Fruit fly (Drosophila melanogaster) whole organism, embryonic: ENCODE measurements around the gene CG33796.

Experiments used
- ATbp ChIP-seq: fragments of 200-800 bp; sonication (Bioruptor generic); optimal IDR thresholded peaks from 2 replicates; lab custom pipeline; 2017; ENCODE audit warnings: missing biosample characterization, mild to moderate bottlenecking, missing genetic modification characterization, missing genetic modification reagents
- CG10209 ChIP-seq: fragments of 200-800 bp; sonication (Bioruptor generic); optimal IDR thresholded peaks from 3 replicates; lab custom pipeline; 2017; ENCODE audit warnings: missing biosample characterization, mild to moderate bottlenecking, missing genetic modification characterization, missing genetic modification reagents
- CG10543 ChIP-seq: fragments of 200-800 bp; sonication (Bioruptor generic); optimal IDR thresholded peaks from 3 replicates; lab custom pipeline; 2017; ENCODE audit warnings: missing biosample characterization, mild to moderate bottlenecking, missing genetic modification characterization, moderate library complexity
- CG12155 ChIP-seq: fragments of 200-800 bp; sonication (Bioruptor generic); optimal IDR thresholded peaks from 3 replicates; lab custom pipeline; 2016; ENCODE audit warnings: missing biosample characterization, missing genetic modification characterization
- CG12769 ChIP-seq: fragments of 200-800 bp; sonication (Bioruptor generic); optimal IDR thresholded peaks from 2 replicates; lab custom pipeline; 2019; ENCODE audit warnings: missing biosample characterization, mild to moderate bottlenecking, missing genetic modification characterization, moderate library complexity
- CG13624 ChIP-seq: fragments of 200-800 bp; sonication (Bioruptor generic); optimal IDR thresholded peaks from 2 replicates; lab custom pipeline; 2016; ENCODE audit warnings: missing biosample characterization, missing genetic modification characterization
- CG15073 ChIP-seq: fragments of 200-800 bp; sonication (Bioruptor generic); optimal IDR thresholded peaks from 2 replicates; lab custom pipeline; 2016; ENCODE audit warnings: missing biosample characterization, missing genetic modification characterization
- CG1602 ChIP-seq: fragments of 200-800 bp; sonication (Bioruptor generic); optimal IDR thresholded peaks from 3 replicates; lab custom pipeline; 2016; ENCODE audit warnings: missing biosample characterization, missing genetic modification characterization
- CG17568 ChIP-seq: fragments of 200-800 bp; sonication (Bioruptor generic); optimal IDR thresholded peaks from 2 replicates; lab custom pipeline; 2018; ENCODE audit warnings: missing biosample characterization, mild to moderate bottlenecking, missing genetic modification characterization, moderate library complexity
- CG2120 ChIP-seq: fragments of 200-800 bp; sonication (Bioruptor generic); optimal IDR thresholded peaks from 3 replicates; lab custom pipeline; 2016; ENCODE audit warnings: missing biosample characterization, missing genetic modification characterization
- CG2129 ChIP-seq: fragments of 200-800 bp; sonication (Bioruptor generic); IDR thresholded peaks from 2 replicates; pipeline ENCODE4 v1.3.6; 2022; ENCODE audit warnings: missing biosample characterization, missing genetic modification characterization; ENCODE audit not compliant: partially characterized antibody
- CG3281 ChIP-seq: fragments of 200-800 bp; sonication (Bioruptor generic); optimal IDR thresholded peaks from 3 replicates; lab custom pipeline; 2017; ENCODE audit warnings: missing biosample characterization, mild to moderate bottlenecking, missing genetic modification characterization
- CG33557 ChIP-seq: fragments of 200-800 bp; sonication (Bioruptor generic); optimal IDR thresholded peaks from 2 replicates; lab custom pipeline; 2019; ENCODE audit warnings: missing biosample characterization, mild to moderate bottlenecking, missing genetic modification characterization, moderate library complexity
- CG34224 ChIP-seq: fragments of 200-800 bp; sonication (Bioruptor generic); IDR thresholded peaks from 3 replicates; pipeline ENCODE4 v1.3.6; 2022; ENCODE audit warnings: missing biosample characterization, missing genetic modification characterization; ENCODE audit not compliant: partially characterized antibody
- CG3726 ChIP-seq: fragments of 200-800 bp; sonication (Bioruptor generic); IDR thresholded peaks from 3 replicates; pipeline ENCODE4, ENCODE4 v1.3.6; 2022; ENCODE audit warnings: missing biosample characterization, missing genetic modification characterization
- CG5245 ChIP-seq: fragments of 200-800 bp; sonication (Bioruptor generic); optimal IDR thresholded peaks from 3 replicates; lab custom pipeline; 2016; ENCODE audit warnings: missing biosample characterization, missing genetic modification characterization
- CG6765 ChIP-seq: fragments of 200-800 bp; sonication (Bioruptor generic); optimal IDR thresholded peaks from 3 replicates; lab custom pipeline; 2017; ENCODE audit warnings: missing biosample characterization, mild to moderate bottlenecking, missing genetic modification characterization
- CG8359 ChIP-seq: fragments of 200-800 bp; sonication (Bioruptor generic); optimal IDR thresholded peaks from 2 replicates; lab custom pipeline; 2017; ENCODE audit warnings: missing biosample characterization, mild to moderate bottlenecking, missing genetic modification characterization, borderline replicate concordance
- D ChIP-seq, 2 experiments: fragments of 200-800 bp in 1 of 2; fragments of >200 bp in 1 of 2; sonication (Bioruptor generic) in 1 of 2; optimal IDR thresholded peaks; 2 replicates in 1 of 2; 3 replicates in 1 of 2; lab custom pipeline; 2017; ENCODE audit warnings: mild to moderate bottlenecking in 1 of 2, missing biosample characterization in 1 of 2, missing genetic modification characterization in 1 of 2, missing genetic modification reagents in 1 of 2
- Dfd ChIP-seq, 2 experiments: fragments of >200 bp; optimal IDR thresholded peaks; 2 replicates each; lab custom pipeline; 2017; ENCODE audit warnings: missing biosample characterization in 2 of 2, missing genetic modification characterization in 2 of 2
- Elba2 ChIP-seq: fragments of 200-800 bp; sonication (Bioruptor generic); optimal IDR thresholded peaks from 3 replicates; lab custom pipeline; 2016; ENCODE audit warnings: missing biosample characterization, missing genetic modification characterization
- Ets65A ChIP-seq: fragments of 200-800 bp; sonication (Bioruptor generic); peaks from one replicate; lab custom pipeline; 2016; ENCODE audit warnings: missing biosample characterization, missing genetic modification characterization
- HLHmδ ChIP-seq: fragments of 200-800 bp; sonication (Bioruptor generic); optimal IDR thresholded peaks from 2 replicates; lab custom pipeline; 2018; ENCODE audit warnings: missing biosample characterization, mild to moderate bottlenecking, missing genetic modification characterization, moderate library complexity
- Rx ChIP-seq: fragments of 200-800 bp; sonication (Bioruptor generic); IDR thresholded peaks from 2 replicates; pipeline ENCODE4 v1.3.6; 2022; ENCODE audit warnings: missing biosample characterization, missing genetic modification characterization
- Six4 ChIP-seq: fragments of 200-800 bp; sonication (Bioruptor generic); optimal IDR thresholded peaks from 2 replicates; lab custom pipeline; 2016; ENCODE audit warnings: missing biosample characterization, missing genetic modification characterization
- Spps ChIP-seq: fragments of 200-800 bp; sonication (Bioruptor generic); optimal IDR thresholded peaks from 2 replicates; lab custom pipeline; 2018; ENCODE audit warnings: missing biosample characterization, mild to moderate bottlenecking, missing genetic modification characterization
- Sry-δ ChIP-seq: fragments of 200-800 bp; sonication (Bioruptor generic); optimal IDR thresholded peaks from 2 replicates; lab custom pipeline; 2016; ENCODE audit warnings: missing biosample characterization, missing genetic modification characterization
- amos ChIP-seq: fragments of 200-800 bp; sonication (Bioruptor generic); IDR thresholded peaks from 2 replicates; pipeline ENCODE4 v1.3.6; 2022; ENCODE audit warnings: missing biosample characterization, missing genetic modification characterization; ENCODE audit not compliant: partially characterized antibody
- ap ChIP-seq: fragments of 200-800 bp; sonication (Bioruptor generic); IDR thresholded peaks from 2 replicates; pipeline ENCODE4 v1.3.6; 2022; ENCODE audit warnings: missing biosample characterization, missing genetic modification characterization
- chm ChIP-seq: fragments of 200-800 bp; sonication (Bioruptor generic); IDR thresholded peaks from 2 replicates; pipeline ENCODE4 v1.3.6; 2022; ENCODE audit warnings: missing biosample characterization, missing genetic modification characterization
- corto ChIP-seq: fragments of 200-800 bp; sonication (Bioruptor generic); optimal IDR thresholded peaks from 2 replicates; lab custom pipeline; 2016; ENCODE audit warnings: missing biosample characterization, mild to moderate bottlenecking, missing genetic modification characterization, moderate library complexity
- dati ChIP-seq: fragments of 200-800 bp; sonication (Bioruptor generic); IDR thresholded peaks from 2 replicates; pipeline ENCODE4 v1.3.6; 2022; ENCODE audit warnings: missing biosample characterization, missing genetic modification characterization
- eve ChIP-seq, 2 experiments: fragments of >200 bp; optimal IDR thresholded peaks; 2 replicates each; lab custom pipeline; 2017; ENCODE audit warnings: missing biosample characterization in 2 of 2, missing genetic modification characterization in 2 of 2
- fd102C ChIP-seq: fragments of 200-800 bp; sonication (Bioruptor generic); optimal IDR thresholded peaks from 2 replicates; lab custom pipeline; 2018; ENCODE audit warnings: missing biosample characterization, mild to moderate bottlenecking, missing genetic modification characterization, moderate library complexity
- fd64A ChIP-seq: fragments of 200-800 bp; sonication (Bioruptor generic); optimal IDR thresholded peaks from 3 replicates; lab custom pipeline; 2018; ENCODE audit warnings: missing biosample characterization, mild to moderate bottlenecking, missing genetic modification characterization
- ftz-f1 ChIP-seq: fragments of 200-800 bp; sonication (Bioruptor generic); optimal IDR thresholded peaks from 2 replicates; lab custom pipeline; 2016; ENCODE audit warnings: missing biosample characterization, missing genetic modification characterization
- gsb-n ChIP-seq: fragments of 200-800 bp; sonication (Bioruptor generic); optimal IDR thresholded peaks from 3 replicates; lab custom pipeline; 2018; ENCODE audit warnings: missing biosample characterization, mild to moderate bottlenecking, missing genetic modification characterization
- lov ChIP-seq, 2 experiments: fragments of 200-800 bp in 1 of 2; fragments of >200 bp in 1 of 2; sonication (Bioruptor generic) in 1 of 2; IDR thresholded peaks in 1 of 2; optimal IDR thresholded peaks in 1 of 2; 2 replicates in 1 of 2; 3 replicates in 1 of 2; pipeline versions ENCODE4 v1.3.6 to Lab custom; 2017 to 2022; ENCODE audit warnings: missing biosample characterization in 1 of 2, missing genetic modification characterization in 1 of 2
- nerfin-1 ChIP-seq: fragments of 200-800 bp; sonication (Bioruptor generic); optimal IDR thresholded peaks from 3 replicates; lab custom pipeline; 2019; ENCODE audit warnings: missing biosample characterization, mild to moderate bottlenecking, missing genetic modification characterization, moderate library complexity
- nmo ChIP-seq: fragments of 200-800 bp; sonication (Bioruptor generic); optimal IDR thresholded peaks from 2 replicates; lab custom pipeline; 2018; ENCODE audit warnings: missing biosample characterization, mild to moderate bottlenecking, missing genetic modification characterization, moderate library complexity
- onecut ChIP-seq: fragments of 200-800 bp; sonication (Bioruptor generic); IDR thresholded peaks from 2 replicates; pipeline ENCODE4 v1.3.6; 2022; ENCODE audit warnings: missing biosample characterization, missing genetic modification characterization
- ranshi ChIP-seq: fragments of 200-800 bp; sonication (Bioruptor generic); IDR thresholded peaks from 2 replicates; pipeline ENCODE4 v1.3.6; 2022; ENCODE audit warnings: missing biosample characterization, missing genetic modification characterization
- schlank ChIP-seq: fragments of 200-800 bp; sonication (Bioruptor generic); optimal IDR thresholded peaks from 2 replicates; lab custom pipeline; 2018; ENCODE audit warnings: missing biosample characterization, mild to moderate bottlenecking, missing genetic modification characterization
- sens-2 ChIP-seq: fragments of 200-800 bp; sonication (Bioruptor generic); IDR thresholded peaks from 2 replicates; pipeline ENCODE4 v1.3.6; 2022; ENCODE audit warnings: missing biosample characterization, missing genetic modification characterization
- seq ChIP-seq: fragments of 200-800 bp; sonication (Bioruptor generic); IDR thresholded peaks from 2 replicates; pipeline ENCODE4 v1.3.6; 2022; ENCODE audit warnings: missing biosample characterization, missing genetic modification characterization
- slou ChIP-seq: fragments of 200-800 bp; sonication (Bioruptor generic); optimal IDR thresholded peaks from 3 replicates; lab custom pipeline; 2016; ENCODE audit warnings: missing biosample characterization, missing genetic modification characterization
- zen2 ChIP-seq: fragments of 200-800 bp; sonication (Bioruptor generic); IDR thresholded peaks from 3 replicates; pipeline ENCODE4 v1.3.6; 2022; ENCODE audit warnings: missing biosample characterization, missing genetic modification characterization; ENCODE audit not compliant: partially characterized antibody

Gene CG33796

dm6 chr3L:16157251-16158190 is 12.4 kb downstream of the CG33796 start (continued):
- TF ChIP-seq nmo (GFP tag; lab: Kevin White, UChicago) (peak; percentile 72), ATbp (GFP tag; lab: Kevin White, UChicago) (peak; percentile 63), CG3726 (no peak), CG33557 (no peak), ftz-f1 (no peak), CG2120 (peak; percentile 72), chm (GFP tag; lab: Robert Waterston, UW) (no peak), CG8359 (GFP tag; lab: Kevin White, UChicago) (no peak), HLHmδ (GFP tag; lab: Kevin White, UChicago) (no peak), nerfin-1 (tag; lab: Kevin White, UChicago) (peak; percentile 7), Dfd (GFP tag; optimal IDR thresholded peaks at IDR 0.05; lab: Kevin White, UChicago) (no peak), eve (GFP tag; optimal IDR thresholded peaks at IDR 0.05; lab: Kevin White, UChicago) (peak in 1 of 2 experiments; percentile 91), corto (GFP tag; lab: Kevin White, UChicago) (no peak), dati (GFP tag; lab: Robert Waterston, UW) (no peak), CG13624 (GFP tag; lab: Kevin White, UChicago) (peak; percentile 56), lov (optimal IDR thresholded peaks at IDR 0.05; lab: Kevin White, UChicago) (no peak), lov (GFP tag; IDR thresholded peaks at IDR 0.05; lab: Robert Waterston, UW) (no peak), zen2 (GFP tag; lab: Robert Waterston, UW) (no peak), seq (GFP tag; lab: Robert Waterston, UW) (0 out of 2 replicates have a peak, but pooled peaks have one; percentile 31), CG6765 (GFP tag; lab: Kevin White, UChicago) (no peak), ranshi (0 out of 2 replicates have a peak, but pooled peaks have one; percentile 8), CG12155 (GFP tag; lab: Kevin White, UChicago) (peak; percentile 7), CG10209 (GFP tag; lab: Kevin White, UChicago) (peak; percentile 50), CG17568 (GFP tag; lab: Kevin White, UChicago) (peak; percentile 8), CG15073 (GFP tag; lab: Kevin White, UChicago) (no peak), Six4 (peak; percentile 20), slou (GFP tag; lab: Kevin White, UChicago) (no peak), amos (GFP tag; lab: Robert Waterston, UW) (no peak), sens-2 (GFP tag; lab: Robert Waterston, UW) (no peak), CG2129 (no peak), Sry-δ (GFP tag; lab: Kevin White, UChicago) (peak; percentile 21), D (optimal IDR thresholded peaks at IDR 0.05; lab: Kevin White, UChicago) (no peak), D (GFP tag; optimal IDR thresholded peaks at IDR 0.05; lab: Kevin White, UChicago) (peak; percentile 30), onecut (GFP tag; lab: Robert Waterston, UW) (no peak), fd102C (GFP tag; lab: Kevin White, UChicago) (no peak), CG5245 (GFP tag; lab: Kevin White, UChicago) (peak; percentile 53), CG3281 (GFP tag; lab: Kevin White, UChicago) (peak; percentile 59), gsb-n (tag; lab: Kevin White, UChicago) (peak; percentile 43), Rx (GFP tag; lab: Robert Waterston, UW) (peak; percentile 4; the same call in 1 of the 2 replicates), CG12769 (no peak), CG34224 (no peak), CG1602 (peak; percentile 45), Elba2 (no peak), fd64A (GFP tag; lab: Kevin White, UChicago) (no peak), CG10543 (GFP tag; lab: Kevin White, UChicago) (no peak), ap (GFP tag; lab: Robert Waterston, UW) (no peak), Ets65A (GFP tag; lab: Kevin White, UChicago) (peak; percentile 90), schlank (no peak), Spps (no peak)
